Worm (Caenorhabditis elegans): ENCODE results near the gene T18D3.1.

- no peak for TF ChIP-seq ceh-19 (GFP tag; optimal IDR thresholded peaks at IDR 0.05)
- TF ChIP-seq pha-4 (tag; optimal IDR thresholded peaks at IDR 0.05): no peak
- TF ChIP-seq ceh-31 (tag; optimal IDR thresholded peaks at IDR 0.05): no peak
- no peak for TF ChIP-seq ceh-9 (tag; optimal IDR thresholded peaks at IDR 0.05)
- TF ChIP-seq hlh-15 (tag; optimal IDR thresholded peaks at IDR 0.05): no peak
- no peak for TF ChIP-seq ets-4 (tag; optimal IDR thresholded peaks at IDR 0.05)
- TF ChIP-seq mec-3 (tag; optimal IDR thresholded peaks at IDR 0.05; ENCODE audit: borderline replicate concordance): no peak
- TF ChIP-seq pros-1 (tag; optimal IDR thresholded peaks at IDR 0.05): no peak
These were observed 23.9 kb downstream of the T18D3.1 start for ce11 chrX:12478465-12478864.

Data from whole organism, late embryonic.